Worm (Caenorhabditis elegans): Measurements from ENCODE around the gene cox-10.

The cox-10 gene

DNA sequence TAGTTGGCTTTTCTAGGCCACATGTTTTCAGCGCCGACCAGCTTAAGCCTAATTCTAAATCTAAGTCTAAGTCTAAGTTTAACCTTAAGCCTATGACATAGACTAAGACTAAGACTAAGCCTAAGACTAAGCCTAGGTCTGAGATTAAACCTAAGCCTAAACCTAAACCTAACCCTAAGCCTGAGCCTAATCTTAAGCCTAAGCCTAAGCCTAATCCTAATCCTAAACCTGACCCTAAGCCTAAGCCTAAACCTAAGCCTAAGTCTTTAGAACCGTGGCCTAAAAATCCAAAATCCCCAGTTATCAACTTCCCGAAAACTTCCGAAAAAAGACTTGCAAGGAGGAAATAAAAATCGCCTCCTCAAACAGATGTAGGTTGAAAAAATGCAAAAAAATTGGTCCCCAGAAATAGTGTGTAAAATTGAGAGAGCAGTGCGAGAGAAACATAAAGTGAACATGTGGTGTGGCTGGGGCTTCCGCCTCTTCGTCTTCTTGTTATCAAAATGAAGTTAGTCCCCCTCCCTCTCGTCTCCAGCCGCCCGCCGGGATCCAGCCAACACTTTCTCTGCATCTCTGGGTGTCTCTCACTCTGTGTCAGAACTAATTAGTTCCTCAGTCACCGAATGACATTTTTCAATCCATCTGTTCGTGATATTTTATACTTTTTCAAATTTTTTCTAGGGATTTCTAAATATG, 19.9 kb upstream of the cox-10 start:
- TF ChIP-seq ceh-36 (tag; optimal IDR thresholded peaks at IDR 0.05) (peak; percentile 87), F13C5.2 (tag; optimal IDR thresholded peaks at IDR 0.05) (no peak)

DNA sequence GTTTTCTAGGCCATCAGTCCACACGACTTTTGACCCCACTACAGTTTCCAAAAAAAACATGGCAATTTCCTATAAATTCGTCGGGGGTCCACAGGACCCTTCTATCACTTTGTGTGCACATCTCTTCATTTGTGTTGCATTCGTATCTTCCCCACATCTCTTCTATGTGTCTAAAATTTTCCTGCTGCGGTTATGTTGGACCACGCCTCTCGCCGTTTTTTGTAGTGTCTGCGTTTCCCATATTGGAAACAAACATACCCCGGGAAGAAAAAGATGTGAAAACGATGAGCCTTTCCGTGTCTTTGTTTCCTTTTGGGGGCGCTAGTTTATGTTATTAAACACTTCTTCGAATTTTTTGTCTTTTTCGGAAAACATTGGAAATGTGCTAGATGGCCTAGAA, 17.8 kb upstream of the cox-10 start:
- no peak for TF ChIP-seq B0310.2 (tag; optimal IDR thresholded peaks at IDR 0.05)
- no peak for TF ChIP-seq scrt-1 (GFP tag; IDR thresholded peaks at IDR 0.05)
- TF ChIP-seq ceh-13 (GFP tag; optimal IDR thresholded peaks at IDR 0.05): no peak
- TF ChIP-seq hnd-1 (tag; optimal IDR thresholded peaks at IDR 0.05): no peak
- TF ChIP-seq sea-1 (GFP tag; conservative IDR thresholded peaks at IDR 0.05): no peak
- TF ChIP-seq F13C5.2 (tag; optimal IDR thresholded peaks at IDR 0.05): no peak
- TF ChIP-seq hmbx-1 (tag; optimal IDR thresholded peaks at IDR 0.05): no peak

DNA sequence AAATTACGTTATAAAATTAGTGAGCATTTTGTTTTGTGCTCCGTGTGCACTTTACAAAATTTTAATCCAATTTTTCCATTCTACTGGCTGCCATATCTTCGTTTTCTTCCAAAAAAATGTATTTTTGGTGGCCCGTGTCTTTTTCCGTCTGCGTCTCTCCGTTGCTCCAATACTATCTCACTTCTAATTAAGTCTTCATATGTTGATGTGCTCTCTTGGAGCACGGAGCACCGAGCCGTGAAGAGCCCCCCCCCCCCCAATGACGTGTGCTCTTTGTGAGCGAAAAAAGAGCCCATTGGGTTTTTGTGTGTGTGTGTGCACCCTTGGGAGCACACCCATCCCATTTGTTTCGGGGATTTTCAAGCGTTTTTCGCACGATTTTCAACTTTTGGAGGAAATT, 14.7 kb upstream of the cox-10 start:
- no peak for TF ChIP-seq tra-4 (tag; optimal IDR thresholded peaks at IDR 0.05)
- no peak for TF ChIP-seq flt-1 (GFP tag; IDR thresholded peaks at IDR 0.05)

DNA sequence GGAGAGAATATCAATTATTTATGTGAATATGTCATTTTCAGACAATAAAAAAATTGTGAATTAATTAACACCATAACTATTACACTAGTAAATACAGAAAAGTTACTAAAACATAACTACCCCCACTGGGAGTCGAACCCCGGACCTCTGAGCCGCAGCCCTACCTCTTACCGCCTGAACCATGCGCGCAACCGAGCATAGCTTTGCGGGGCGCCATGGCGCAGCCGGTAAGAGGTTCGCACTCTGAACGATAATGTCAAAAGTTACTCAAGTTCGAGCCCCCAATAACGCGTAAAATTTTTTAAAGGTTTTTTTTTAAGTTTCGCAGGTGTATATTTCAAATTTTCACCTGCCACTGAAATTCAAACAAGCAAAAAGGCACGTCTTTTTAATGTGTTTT, 13.7 kb upstream of the cox-10 start:
- TF ChIP-seq aly-1 (tag; optimal IDR thresholded peaks at IDR 0.05) (no peak), hmbx-1 (tag; optimal IDR thresholded peaks at IDR 0.05) (no peak), pes-1 (GFP tag; IDR thresholded peaks at IDR 0.05) (no peak), B0310.2 (tag; optimal IDR thresholded peaks at IDR 0.05) (no peak), scrt-1 (GFP tag; IDR thresholded peaks at IDR 0.05) (no peak), flt-1 (GFP tag; IDR thresholded peaks at IDR 0.05) (no peak), F13C5.2 (tag; optimal IDR thresholded peaks at IDR 0.05) (no peak), tbx-37 (GFP tag; conservative IDR thresholded peaks at IDR 0.05) (no peak)

DNA sequence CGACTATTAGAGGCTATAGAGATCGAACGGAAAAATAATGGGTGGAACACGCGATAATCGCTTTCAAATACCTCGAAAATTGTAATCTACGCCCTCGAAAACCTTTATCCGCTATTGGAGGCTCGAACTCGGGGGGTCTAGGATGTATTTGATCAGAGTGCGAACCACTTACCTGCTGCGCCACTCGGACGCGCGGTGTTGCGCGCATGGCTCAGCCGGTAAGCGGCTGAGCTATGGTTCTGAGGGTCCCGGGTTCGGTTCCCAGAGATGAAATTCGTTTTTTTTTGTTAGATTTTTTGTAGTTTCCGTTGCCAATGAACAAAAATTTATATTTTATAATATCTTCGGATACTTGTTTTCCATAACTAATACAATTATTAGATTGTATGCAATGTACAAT, 11.6 kb upstream of the cox-10 start:
- no peak for TF ChIP-seq B0310.2 (tag; optimal IDR thresholded peaks at IDR 0.05)
- TF ChIP-seq aly-1 (tag; optimal IDR thresholded peaks at IDR 0.05): no peak
- TF ChIP-seq hmbx-1 (tag; optimal IDR thresholded peaks at IDR 0.05): no peak
- TF ChIP-seq tbx-37 (GFP tag; conservative IDR thresholded peaks at IDR 0.05): no peak
- TF ChIP-seq flt-1 (GFP tag; IDR thresholded peaks at IDR 0.05): no peak
- no peak for TF ChIP-seq F13C5.2 (tag; optimal IDR thresholded peaks at IDR 0.05)
- no peak for TF ChIP-seq hnd-1 (tag; optimal IDR thresholded peaks at IDR 0.05)
- TF ChIP-seq pes-1 (GFP tag; IDR thresholded peaks at IDR 0.05): no peak
- no peak for TF ChIP-seq ets-7 (tag; optimal IDR thresholded peaks at IDR 0.05)
- TF ChIP-seq sea-1 (GFP tag; conservative IDR thresholded peaks at IDR 0.05): no peak
- no peak for TF ChIP-seq hmg-4 (GFP tag; optimal IDR thresholded peaks at IDR 0.05)
- no peak for TF ChIP-seq ceh-13 (GFP tag; optimal IDR thresholded peaks at IDR 0.05)
- TF ChIP-seq ama-1 (optimal IDR thresholded peaks at IDR 0.05): no peak
- TF ChIP-seq scrt-1 (GFP tag; IDR thresholded peaks at IDR 0.05): no peak
- no peak for TF ChIP-seq ceh-36 (tag; optimal IDR thresholded peaks at IDR 0.05)
- TF ChIP-seq tbx-11 (GFP tag; IDR thresholded peaks at IDR 0.05): no peak

DNA sequence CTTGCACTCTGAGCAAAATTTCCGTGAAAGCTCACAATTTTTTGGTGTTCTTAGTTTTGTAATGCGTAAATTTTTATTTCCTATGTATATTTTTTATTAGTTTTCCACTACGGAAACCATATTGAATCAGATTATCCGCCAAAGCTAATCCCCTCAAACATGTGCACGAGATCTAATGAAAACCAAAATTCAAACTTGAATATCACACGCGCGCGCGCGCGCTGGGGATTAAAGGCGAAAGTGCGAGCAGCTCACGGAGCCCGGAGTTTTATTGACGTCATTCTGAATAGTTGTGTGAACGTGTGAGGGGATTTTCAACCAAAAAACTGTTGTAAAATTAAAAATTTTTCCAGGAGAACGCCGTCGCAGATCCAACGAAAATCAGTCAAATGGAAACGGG, 10.9 kb upstream of the cox-10 start:
- no peak for TF ChIP-seq tbx-37 (GFP tag; conservative IDR thresholded peaks at IDR 0.05)
- TF ChIP-seq ceh-36 (tag; optimal IDR thresholded peaks at IDR 0.05): peak; percentile 25
- no peak for TF ChIP-seq hmbx-1 (tag; optimal IDR thresholded peaks at IDR 0.05)

DNA sequence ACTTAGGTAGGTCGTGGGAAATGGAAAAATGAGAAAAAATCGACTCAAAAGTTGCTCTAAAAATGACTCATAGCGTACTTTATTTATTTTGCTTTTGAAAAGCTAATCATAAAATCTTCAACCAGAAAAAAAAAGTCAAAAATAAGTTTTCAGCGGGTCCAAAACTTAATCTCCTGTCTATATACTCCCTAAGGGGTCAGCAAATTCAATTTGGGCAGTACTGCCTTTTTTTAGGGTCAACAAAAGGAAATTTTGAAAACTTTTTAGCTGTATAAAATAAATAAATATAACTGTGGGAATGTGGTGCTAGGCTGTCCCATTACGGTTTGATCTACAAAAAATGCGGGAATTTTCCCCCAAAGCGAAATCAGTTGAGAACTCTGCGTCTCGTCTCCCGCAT, 10.4 kb upstream of the cox-10 start:
- TF ChIP-seq tbx-37 (GFP tag; conservative IDR thresholded peaks at IDR 0.05) (no peak), hmbx-1 (tag; optimal IDR thresholded peaks at IDR 0.05) (no peak), ceh-36 (tag; optimal IDR thresholded peaks at IDR 0.05) (no peak)

DNA sequence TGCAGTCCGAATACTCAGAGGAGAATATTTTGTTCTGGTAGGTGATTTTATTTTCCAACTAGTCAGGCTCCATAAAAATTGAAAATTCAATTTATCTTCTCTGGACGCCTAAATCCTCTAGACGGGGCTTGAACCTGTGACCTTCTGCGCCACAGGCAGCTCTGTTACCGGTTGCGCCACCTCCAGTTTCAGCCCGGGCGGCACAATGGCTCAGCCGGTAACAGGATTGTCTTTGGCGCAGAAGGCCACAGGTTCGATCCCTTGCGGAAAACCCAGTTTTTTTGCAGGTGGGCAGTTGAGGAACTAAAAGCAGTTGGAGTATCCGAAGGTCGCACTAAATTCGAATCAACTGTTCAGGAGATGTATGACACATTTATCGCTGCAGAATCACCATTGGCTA, 9.9 kb upstream of the cox-10 start:
- TF ChIP-seq hmbx-1 (tag; optimal IDR thresholded peaks at IDR 0.05): no peak
- TF ChIP-seq pes-1 (GFP tag; IDR thresholded peaks at IDR 0.05): no peak
- TF ChIP-seq B0310.2 (tag; optimal IDR thresholded peaks at IDR 0.05): no peak

DNA sequence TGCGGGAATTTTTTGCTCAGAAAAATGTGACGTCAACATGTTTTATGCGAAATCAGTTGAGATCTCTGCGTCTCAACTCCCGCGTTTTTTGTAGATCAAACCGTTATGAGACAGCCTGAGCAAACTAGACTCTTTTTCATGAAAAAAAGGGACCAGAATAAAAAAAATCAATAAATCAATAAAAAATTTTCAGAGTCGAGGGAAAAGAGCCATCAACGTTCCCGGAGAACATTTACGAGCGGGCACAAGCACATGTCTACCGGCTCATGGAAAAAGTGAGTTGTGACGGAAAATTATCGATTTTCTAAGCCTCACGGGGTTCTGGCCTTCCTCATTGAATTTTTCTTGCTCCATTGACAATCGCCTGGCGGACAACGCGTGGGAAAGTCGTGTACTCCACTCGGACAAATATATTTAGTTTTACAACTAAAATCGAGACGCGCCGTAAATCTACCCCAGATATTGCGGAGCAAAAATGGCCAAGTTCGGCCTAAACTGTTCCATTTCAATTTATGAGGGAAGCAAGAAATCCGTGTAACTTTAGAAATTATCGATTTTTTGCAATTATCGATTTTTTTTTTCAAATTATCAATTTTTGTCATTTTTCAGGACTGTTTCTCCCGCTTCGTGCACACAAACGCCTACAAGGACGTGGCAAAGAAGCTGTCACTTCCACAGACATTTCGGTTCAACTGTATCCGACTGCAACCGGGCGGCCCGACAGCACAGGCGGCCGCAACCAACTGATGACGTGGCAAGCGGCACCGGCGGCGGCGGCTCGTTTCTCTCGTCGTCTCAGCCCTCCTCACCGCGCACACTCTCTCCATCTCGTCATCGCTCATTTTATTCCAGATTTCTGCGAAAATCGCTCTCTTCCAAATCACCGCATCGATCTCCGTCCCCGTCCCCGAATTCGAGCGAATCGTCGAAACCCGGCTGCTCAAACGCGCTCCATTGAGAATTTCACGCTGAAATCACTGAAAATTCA, 8.6 kb upstream of the cox-10 start:
- TF ChIP-seq ets-7 (tag; optimal IDR thresholded peaks at IDR 0.05): no peak
- TF ChIP-seq ama-1 (optimal IDR thresholded peaks at IDR 0.05): no peak
- no peak for TF ChIP-seq hnd-1 (tag; optimal IDR thresholded peaks at IDR 0.05)
- no peak for TF ChIP-seq ceh-13 (GFP tag; optimal IDR thresholded peaks at IDR 0.05)
- no peak for TF ChIP-seq F13C5.2 (tag; optimal IDR thresholded peaks at IDR 0.05)
- no peak for TF ChIP-seq pes-1 (GFP tag; IDR thresholded peaks at IDR 0.05)
- no peak for TF ChIP-seq ceh-36 (tag; optimal IDR thresholded peaks at IDR 0.05)
- TF ChIP-seq hmbx-1 (tag; optimal IDR thresholded peaks at IDR 0.05): no peak
